Fruit fly (Drosophila melanogaster) whole organism, adult: ENCODE data around the gene bun.

Experiments
- Clk ChIP-seq: fragments of 200-800 bp; sonication (Bioruptor generic); optimal IDR thresholded peaks from 2 replicates; lab custom pipeline; 2017; ENCODE audit warnings: missing biosample characterization, missing genetic modification characterization
- bab1 ChIP-seq: fragments of 200-800 bp; sonication (Bioruptor generic); optimal IDR thresholded peaks from 3 replicates; lab custom pipeline; 2019; ENCODE audit warnings: missing biosample characterization, mild to moderate bottlenecking, missing genetic modification characterization, moderate library complexity
- ovo ChIP-seq: fragments of 200-800 bp; sonication (Bioruptor generic); optimal IDR thresholded peaks from 2 replicates; lab custom pipeline; 2016; ENCODE audit warnings: missing biosample characterization, missing genetic modification characterization
- pad ChIP-seq: fragments of 200-800 bp; sonication (Bioruptor generic); optimal IDR thresholded peaks from 3 replicates; lab custom pipeline; 2017; ENCODE audit warnings: missing biosample characterization, missing genetic modification characterization, mild to moderate bottlenecking, moderate library complexity, missing genetic modification reagents
- tj ChIP-seq: fragments of 200-800 bp; sonication (Bioruptor generic); optimal IDR thresholded peaks from 3 replicates; lab custom pipeline; 2017; ENCODE audit warnings: missing biosample characterization, mild to moderate bottlenecking, missing genetic modification characterization, moderate library complexity
- toe ChIP-seq: fragments of 200-800 bp; sonication (Bioruptor generic); optimal IDR thresholded peaks from 2 replicates; lab custom pipeline; 2016; ENCODE audit warnings: missing biosample characterization, missing genetic modification characterization

DNA sequence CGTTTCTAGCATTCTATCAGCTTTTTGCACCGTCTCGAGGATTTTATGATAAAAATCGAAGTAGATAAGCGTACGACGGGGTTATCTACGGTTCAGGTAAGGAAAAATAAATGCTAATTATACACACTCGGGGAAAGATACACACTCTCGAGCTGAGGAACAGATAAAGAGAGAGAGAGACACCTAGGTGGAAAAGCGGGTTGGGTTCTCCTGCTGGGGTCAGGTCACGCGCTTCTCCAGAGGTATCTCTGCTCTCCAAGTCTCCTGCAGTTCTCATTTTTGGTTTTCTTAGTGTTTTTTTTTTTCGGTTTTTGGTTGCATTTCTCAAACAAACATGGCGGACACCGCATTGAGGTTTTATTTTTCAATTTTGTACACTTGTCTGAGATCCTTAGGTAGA is 86.6 kb downstream of the bun start:
- TF ChIP-seq bab1 (GFP tag; lab: Kevin White, UChicago): no peak
- TF ChIP-seq Clk (GFP tag; lab: Kevin White, UChicago): no peak
- TF ChIP-seq tj: no peak
- no peak for TF ChIP-seq toe (GFP tag; lab: Kevin White, UChicago)
- TF ChIP-seq pad (GFP tag; lab: Kevin White, UChicago): no peak
- no peak for TF ChIP-seq ovo (GFP tag; lab: Kevin White, UChicago)
